Fruit fly (Drosophila melanogaster): Measurements from ENCODE around the gene fry.

Gene fry

DNA sequence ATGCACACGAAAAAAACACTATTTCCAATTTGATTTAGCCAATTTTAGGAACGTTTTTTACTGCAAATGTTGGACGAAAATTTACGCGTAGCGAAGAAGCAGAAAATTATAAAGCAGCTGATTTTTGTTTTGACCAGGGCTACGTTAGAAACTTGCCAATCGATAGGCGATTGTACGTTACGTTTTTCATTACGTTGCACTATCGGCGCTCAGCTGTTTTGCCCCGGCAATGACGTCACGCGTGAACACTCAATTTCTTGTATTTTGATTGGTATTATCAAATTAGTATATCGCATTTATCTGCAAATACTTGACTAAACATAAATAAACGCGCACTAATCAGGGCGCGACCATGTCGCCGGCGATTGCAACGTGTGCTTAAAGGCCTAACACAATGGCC, at the start of gene fry, which contains the start of gene CG16717:
Gene fry, minus strand, starts transcription at position 110 of the 400 bp plus-strand sequence.
Gene CG16717, plus strand, starts transcription at position 208 of the 400 bp plus-strand sequence.
- TF ChIP-seq EcR (GFP tag; optimal IDR thresholded peaks at IDR 0.05) (no peak), pan (optimal IDR thresholded peaks at IDR 0.05) (no peak), CG8478 (optimal IDR thresholded peaks at IDR 0.05) (no peak), Dll (optimal IDR thresholded peaks at IDR 0.05) (no peak), usp (GFP tag; optimal IDR thresholded peaks at IDR 0.05) (no peak), psq (optimal IDR thresholded peaks at IDR 0.05) (no peak)

DNA sequence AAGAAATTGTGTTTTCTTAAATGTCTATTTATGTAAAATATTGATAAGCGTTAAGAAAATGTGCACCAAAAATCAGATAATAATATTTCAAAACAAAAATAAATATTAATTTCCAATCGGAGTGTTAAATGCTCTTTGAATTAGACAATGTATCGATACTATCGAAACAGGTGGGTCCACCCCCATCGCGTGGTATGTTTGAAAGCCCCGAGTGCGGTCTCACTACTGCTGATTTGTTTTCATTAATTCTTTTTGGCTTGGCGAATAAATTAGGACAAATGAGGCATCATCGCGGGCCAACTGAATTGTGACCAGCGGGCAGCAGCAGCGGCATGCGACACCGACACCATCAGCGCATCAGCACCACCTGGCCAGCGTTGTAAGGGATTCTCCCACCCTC, 47.8 kb upstream of the fry start, which contains the start of gene Naa60:
Gene Naa60, plus strand, starts transcription at position 189 of the 400 bp plus-strand sequence.
- TF ChIP-seq psq (optimal IDR thresholded peaks at IDR 0.05) (no peak), usp (GFP tag; optimal IDR thresholded peaks at IDR 0.05) (no peak), CG8478 (optimal IDR thresholded peaks at IDR 0.05) (no peak), pan (optimal IDR thresholded peaks at IDR 0.05) (no peak), EcR (GFP tag; optimal IDR thresholded peaks at IDR 0.05) (no peak), Dll (optimal IDR thresholded peaks at IDR 0.05) (no peak)

- TF ChIP-seq Dll (optimal IDR thresholded peaks at IDR 0.05), result no peak
- no peak for TF ChIP-seq psq (optimal IDR thresholded peaks at IDR 0.05)
- no peak for TF ChIP-seq EcR (GFP tag; optimal IDR thresholded peaks at IDR 0.05)
- TF ChIP-seq pan (optimal IDR thresholded peaks at IDR 0.05), result no peak
Measured at dm6 chr3L:9723108-9723507, 44.2 kb upstream of the fry start, which contains the start of the genes nbs and defl. nbs (minus strand) TSS chr3L:9723194. defl (plus strand) TSS chr3L:9723423.

DNA sequence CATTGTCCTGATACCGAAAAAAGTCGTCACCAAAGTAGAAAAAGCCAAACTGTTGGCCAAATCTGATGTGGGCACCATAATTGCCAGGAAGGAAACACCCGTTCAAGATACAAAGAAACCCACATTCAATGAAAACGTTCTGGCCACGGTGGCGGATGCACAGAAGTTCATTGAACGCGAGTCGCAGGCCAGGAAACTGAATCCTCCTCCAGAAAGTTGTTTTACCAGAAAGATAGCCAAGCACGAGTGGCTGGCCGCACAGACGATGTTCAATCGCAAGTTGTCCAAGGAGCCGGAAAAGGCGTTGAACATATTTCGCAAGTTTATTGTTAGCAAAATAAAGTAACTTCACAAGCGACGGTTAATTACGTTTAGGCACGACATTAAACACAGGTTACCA, 41.2 kb upstream of the fry start:
- TF ChIP-seq usp (GFP tag; optimal IDR thresholded peaks at IDR 0.05) (no peak), Dll (optimal IDR thresholded peaks at IDR 0.05) (no peak), EcR (GFP tag; optimal IDR thresholded peaks at IDR 0.05) (no peak), CG8478 (optimal IDR thresholded peaks at IDR 0.05) (no peak), pan (optimal IDR thresholded peaks at IDR 0.05) (no peak), psq (optimal IDR thresholded peaks at IDR 0.05) (no peak)

DNA sequence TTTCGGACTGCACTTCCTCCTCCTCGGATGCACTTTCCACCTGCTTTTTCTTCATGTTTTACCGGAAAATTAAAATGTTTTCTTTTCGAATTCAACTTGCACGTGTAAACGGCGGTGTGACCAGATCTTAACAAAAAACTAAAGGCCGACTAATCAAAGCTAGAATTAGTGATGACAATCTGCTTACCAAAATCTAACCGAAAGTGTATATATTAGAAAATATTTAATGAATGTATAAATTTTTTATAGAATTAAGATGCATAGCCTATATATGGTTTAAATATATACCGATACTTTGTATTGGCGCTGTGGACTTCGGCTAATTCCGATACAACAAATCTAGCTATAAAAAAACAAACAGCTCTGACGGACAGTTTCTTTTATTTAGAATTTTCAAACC, 40.0 kb upstream of the fry start, which contains the start of the genes CG18178 and CG14174:
Gene CG18178, minus strand, starts transcription at position 216 of the 400 bp plus-strand sequence.
Gene CG14174, plus strand, starts transcription at position 400 of the 400 bp plus-strand sequence.
- TF ChIP-seq pan (optimal IDR thresholded peaks at IDR 0.05) (no peak), CG8478 (optimal IDR thresholded peaks at IDR 0.05) (no peak), psq (optimal IDR thresholded peaks at IDR 0.05) (no peak), usp (GFP tag; optimal IDR thresholded peaks at IDR 0.05) (no peak), EcR (GFP tag; optimal IDR thresholded peaks at IDR 0.05) (no peak), Dll (optimal IDR thresholded peaks at IDR 0.05) (no peak)

- TF ChIP-seq Dll (optimal IDR thresholded peaks at IDR 0.05) (no peak), CG8478 (optimal IDR thresholded peaks at IDR 0.05) (no peak), EcR (GFP tag; optimal IDR thresholded peaks at IDR 0.05) (no peak), psq (optimal IDR thresholded peaks at IDR 0.05) (no peak), usp (GFP tag; optimal IDR thresholded peaks at IDR 0.05) (no peak), pan (optimal IDR thresholded peaks at IDR 0.05) (no peak)
Measured at dm6 chr3L:9717839-9718238, 38.9 kb upstream of the fry start.

dm6 chr3L:9717101-9717500, 38.2 kb upstream of the fry start:
- TF ChIP-seq CG8478 (optimal IDR thresholded peaks at IDR 0.05) (no peak), pan (optimal IDR thresholded peaks at IDR 0.05) (no peak), usp (GFP tag; optimal IDR thresholded peaks at IDR 0.05) (no peak), psq (optimal IDR thresholded peaks at IDR 0.05) (no peak), EcR (GFP tag; optimal IDR thresholded peaks at IDR 0.05) (no peak), Dll (optimal IDR thresholded peaks at IDR 0.05) (no peak)

dm6 chr3L:9716595-9716994, 37.7 kb upstream of the fry start:
- no peak for TF ChIP-seq psq (optimal IDR thresholded peaks at IDR 0.05)
- TF ChIP-seq CG8478 (optimal IDR thresholded peaks at IDR 0.05), result no peak
- no peak for TF ChIP-seq pan (optimal IDR thresholded peaks at IDR 0.05)
- TF ChIP-seq Dll (optimal IDR thresholded peaks at IDR 0.05), result no peak
- no peak for TF ChIP-seq usp (GFP tag; optimal IDR thresholded peaks at IDR 0.05)
- no peak for TF ChIP-seq EcR (GFP tag; optimal IDR thresholded peaks at IDR 0.05)

DNA sequence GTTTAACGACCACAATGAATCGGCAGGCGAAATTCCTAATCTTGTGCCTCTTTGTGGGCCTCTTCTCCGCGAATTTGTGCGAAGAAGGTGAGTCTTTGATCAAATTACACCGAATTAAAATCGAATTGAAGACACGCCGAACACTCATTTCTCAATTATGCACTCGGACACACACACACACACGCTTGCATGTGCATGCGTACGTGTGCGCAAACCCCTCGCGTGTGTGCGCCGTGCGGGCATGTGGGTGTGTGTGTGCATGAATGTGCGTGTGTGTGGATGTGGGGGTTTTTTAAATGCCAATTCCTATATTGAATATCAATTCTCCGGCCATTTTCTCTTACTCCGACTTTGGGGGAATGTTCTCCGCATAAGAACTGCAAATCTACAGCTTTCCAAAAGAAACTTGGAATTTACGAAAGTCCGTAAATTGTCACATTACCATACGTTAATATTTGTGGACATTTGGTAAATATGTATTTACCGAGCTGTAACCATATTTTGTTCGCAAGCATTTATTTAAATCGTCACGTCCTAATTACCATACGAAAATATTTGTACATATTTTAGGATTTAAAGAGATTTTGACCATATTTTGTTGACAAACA, 35.7 kb upstream of the fry start:
- TF ChIP-seq pan (optimal IDR thresholded peaks at IDR 0.05) (no peak), usp (GFP tag; optimal IDR thresholded peaks at IDR 0.05) (no peak), psq (optimal IDR thresholded peaks at IDR 0.05) (no peak), EcR (GFP tag; optimal IDR thresholded peaks at IDR 0.05) (no peak), Dll (optimal IDR thresholded peaks at IDR 0.05) (no peak), CG8478 (optimal IDR thresholded peaks at IDR 0.05) (no peak)

- TF ChIP-seq usp (GFP tag; optimal IDR thresholded peaks at IDR 0.05) (no peak), EcR (GFP tag; optimal IDR thresholded peaks at IDR 0.05) (no peak), psq (optimal IDR thresholded peaks at IDR 0.05) (no peak), pan (optimal IDR thresholded peaks at IDR 0.05) (no peak), Dll (optimal IDR thresholded peaks at IDR 0.05) (no peak), CG8478 (optimal IDR thresholded peaks at IDR 0.05) (no peak)
Measured at dm6 chr3L:9713828-9714536, 35.1 kb upstream of the fry start, which contains the start of gene vsg. vsg (plus strand) TSS chr3L:9714324.

dm6 chr3L:9713383-9713827, 34.5 kb upstream of the fry start, which contains the start of gene SH3PX1:
SH3PX1 (minus strand) TSS chr3L:9713827.
- no peak for TF ChIP-seq usp (GFP tag; optimal IDR thresholded peaks at IDR 0.05)
- no peak for TF ChIP-seq CG8478 (optimal IDR thresholded peaks at IDR 0.05)
- TF ChIP-seq pan (optimal IDR thresholded peaks at IDR 0.05), result no peak
- no peak for TF ChIP-seq EcR (GFP tag; optimal IDR thresholded peaks at IDR 0.05)
- TF ChIP-seq Dll (optimal IDR thresholded peaks at IDR 0.05), result no peak
- no peak for TF ChIP-seq psq (optimal IDR thresholded peaks at IDR 0.05)

All from whole organism.